Worm (Caenorhabditis elegans): ENCODE data around the gene dgk-1.

DNA sequence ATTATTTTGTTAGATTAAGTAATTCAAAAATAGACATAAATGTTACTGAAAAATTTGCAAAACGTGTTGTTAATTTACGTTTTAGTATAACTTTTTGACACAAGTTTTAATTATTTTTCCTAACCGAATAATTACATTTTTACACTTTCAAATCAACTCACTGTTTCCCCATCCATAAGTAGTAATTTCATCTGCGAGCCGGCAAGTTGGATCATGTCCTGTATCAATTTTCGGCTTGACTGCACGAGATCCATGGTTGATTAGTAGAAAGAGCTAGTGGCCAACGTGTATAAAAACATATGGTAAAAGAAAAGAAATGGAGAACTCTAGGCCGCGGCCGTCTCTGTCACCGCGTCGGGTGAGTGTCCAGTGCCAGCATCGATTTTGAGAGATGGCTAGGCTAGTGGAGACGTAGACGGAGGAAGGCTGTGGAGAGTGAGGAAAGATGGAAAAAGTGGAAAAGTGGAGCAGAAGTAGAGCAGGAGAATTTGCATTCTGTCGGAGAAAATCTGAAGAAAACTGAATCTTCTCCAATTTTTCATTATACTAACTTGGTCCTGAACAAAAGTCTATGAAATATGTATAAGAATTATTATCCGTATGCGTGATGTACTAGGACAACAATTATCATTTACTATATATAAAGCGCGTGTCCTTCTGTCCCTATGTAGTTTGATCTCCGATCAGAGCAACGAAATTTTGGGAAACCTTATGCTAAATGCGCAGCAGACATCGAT, 16.6 kb downstream of the dgk-1 start, which contains the start of gene vps-45:
- no peak for TF ChIP-seq snpc-4 (tag; optimal IDR thresholded peaks at IDR 0.05)
- TF ChIP-seq nhr-12 (tag; optimal IDR thresholded peaks at IDR 0.05), result no peak
- TF ChIP-seq nhr-2 (tag; optimal IDR thresholded peaks at IDR 0.05), result no peak
- TF ChIP-seq lin-13 (tag; optimal IDR thresholded peaks at IDR 0.05), result no peak
- no peak for TF ChIP-seq mep-1 (tag; optimal IDR thresholded peaks at IDR 0.05)
- no peak for TF ChIP-seq zip-8 (tag; optimal IDR thresholded peaks at IDR 0.05)
